Worm (Caenorhabditis elegans): ENCODE data around the gene cut-3.

DNA sequence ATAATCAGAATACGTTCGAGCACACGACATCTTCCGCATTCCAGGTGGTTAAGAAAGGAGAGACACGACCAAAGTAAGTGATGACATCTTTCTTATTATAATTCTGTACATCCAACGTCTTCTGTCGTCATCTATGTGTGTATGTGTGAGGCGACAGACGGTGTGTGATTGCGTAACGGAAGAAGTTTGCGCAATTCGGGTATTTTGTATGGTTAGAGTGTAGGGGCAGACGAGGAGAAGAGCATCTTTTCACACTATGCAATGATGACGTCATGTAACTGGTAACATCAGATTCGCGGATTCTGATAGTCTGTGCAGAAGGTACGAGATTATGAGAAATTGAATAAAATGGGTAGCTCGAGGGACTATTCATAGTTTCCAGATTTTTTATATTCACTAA is 31.6 kb downstream of the cut-3 start:
- TF ChIP-seq him-1 (tag; optimal IDR thresholded peaks at IDR 0.05), result no peak
- no peak for TF ChIP-seq W03F9.2 (tag; optimal IDR thresholded peaks at IDR 0.05)

All from whole organism, L4/young adult.